Fruit fly (Drosophila melanogaster) whole organism, embryonic: ENCODE data around the gene CG10651.

Source experiments
- Aef1 ChIP-seq: fragments of 200-800 bp; sonication (Bioruptor generic); IDR thresholded peaks from 3 replicates; pipeline ENCODE4 v1.3.6; 2022; ENCODE audit warnings: missing biosample characterization, missing genetic modification characterization
- Atf6 ChIP-seq: fragments of 200-800 bp; sonication (Bioruptor generic); IDR thresholded peaks from 2 replicates; pipeline ENCODE4 v1.3.6; 2022; ENCODE audit warnings: missing biosample characterization, missing genetic modification characterization
- CG10267 ChIP-seq: fragments of 200-800 bp; sonication (Bioruptor generic); optimal IDR thresholded peaks from 2 replicates; lab custom pipeline; 2018; ENCODE audit warnings: missing biosample characterization, mild to moderate bottlenecking, missing genetic modification characterization, moderate library complexity
- CG10431 ChIP-seq: fragments of 200-800 bp; sonication (Bioruptor generic); optimal IDR thresholded peaks from 3 replicates; lab custom pipeline; 2018; ENCODE audit warnings: missing biosample characterization, mild to moderate bottlenecking, missing genetic modification characterization
- CG10543 ChIP-seq: fragments of 200-800 bp; sonication (Bioruptor generic); optimal IDR thresholded peaks from 3 replicates; lab custom pipeline; 2017; ENCODE audit warnings: missing biosample characterization, mild to moderate bottlenecking, missing genetic modification characterization, moderate library complexity
- CG10959 ChIP-seq: fragments of 200-800 bp; sonication (Bioruptor generic); IDR thresholded peaks from 2 replicates; pipeline ENCODE4 v1.3.6; 2022; ENCODE audit warnings: missing biosample characterization, missing genetic modification characterization
- CG11093 ChIP-seq: fragments of 200-800 bp; sonication (Bioruptor generic); IDR thresholded peaks from 3 replicates; pipeline ENCODE4 v1.3.6; 2022; ENCODE audit warnings: missing biosample characterization, missing genetic modification characterization
- CG12155 ChIP-seq: fragments of 200-800 bp; sonication (Bioruptor generic); optimal IDR thresholded peaks from 3 replicates; lab custom pipeline; 2016; ENCODE audit warnings: missing biosample characterization, missing genetic modification characterization
- CG12219 ChIP-seq: fragments of 200-800 bp; sonication (Bioruptor generic); optimal IDR thresholded peaks from 3 replicates; lab custom pipeline; 2018; ENCODE audit warnings: missing biosample characterization, mild to moderate bottlenecking, missing genetic modification characterization
- CG13894 ChIP-seq: fragments of 200-800 bp; sonication (Bioruptor generic); optimal IDR thresholded peaks from 3 replicates; lab custom pipeline; 2018; ENCODE audit warnings: missing biosample characterization, mild to moderate bottlenecking, missing genetic modification characterization, moderate library complexity
- CG16779 ChIP-seq: fragments of 200-800 bp; sonication (Bioruptor generic); IDR thresholded peaks from 2 replicates; pipeline ENCODE4 v1.3.6; 2022; ENCODE audit warnings: missing biosample characterization, missing genetic modification characterization
- CG16813 ChIP-seq: fragments of 200-800 bp; sonication (Bioruptor generic); IDR thresholded peaks from 3 replicates; pipeline ENCODE4 v1.3.6; 2022; ENCODE audit warnings: missing biosample characterization, missing genetic modification characterization; ENCODE audit not compliant: partially characterized antibody
- CG17359 ChIP-seq: fragments of 200-800 bp; sonication (Bioruptor generic); optimal IDR thresholded peaks from 3 replicates; lab custom pipeline; 2018; ENCODE audit warnings: missing biosample characterization, mild to moderate bottlenecking, missing genetic modification characterization, moderate library complexity
- CG3065 ChIP-seq: fragments of 200-800 bp; sonication (Bioruptor generic); optimal IDR thresholded peaks from 2 replicates; lab custom pipeline; 2016; ENCODE audit warnings: missing biosample characterization, missing genetic modification characterization
- CG31441 ChIP-seq: fragments of 200-800 bp; sonication (Bioruptor generic); IDR thresholded peaks from 2 replicates; pipeline ENCODE4 v1.3.6; 2022; ENCODE audit warnings: missing biosample characterization, missing genetic modification characterization
- CG32772 ChIP-seq: fragments of 200-800 bp; sonication (Bioruptor generic); IDR thresholded peaks from 2 replicates; pipeline ENCODE4 v1.3.6; 2022; ENCODE audit warnings: missing biosample characterization, missing genetic modification characterization
- CG5245 ChIP-seq: fragments of 200-800 bp; sonication (Bioruptor generic); optimal IDR thresholded peaks from 3 replicates; lab custom pipeline; 2016; ENCODE audit warnings: missing biosample characterization, missing genetic modification characterization
- CG6175 ChIP-seq: fragments of 200-800 bp; sonication (Bioruptor generic); IDR thresholded peaks from 3 replicates; pipeline ENCODE4 v1.3.6; 2022; ENCODE audit warnings: missing biosample characterization, missing genetic modification characterization
- CG6854 ChIP-seq: fragments of 200-800 bp; sonication (Bioruptor generic); optimal IDR thresholded peaks from 3 replicates; lab custom pipeline; 2017; ENCODE audit warnings: missing biosample characterization, mild to moderate bottlenecking, missing genetic modification characterization
- CG7745 ChIP-seq: fragments of 200-800 bp; sonication (Bioruptor generic); optimal IDR thresholded peaks from 2 replicates; lab custom pipeline; 2018; ENCODE audit warnings: missing biosample characterization, mild to moderate bottlenecking, missing genetic modification characterization, moderate library complexity
- CG7963 ChIP-seq: fragments of 200-800 bp; sonication (Bioruptor generic); IDR thresholded peaks from 3 replicates; pipeline ENCODE4 v1.3.6; 2022; ENCODE audit warnings: missing biosample characterization, missing genetic modification characterization; ENCODE audit not compliant: partially characterized antibody
- CG8089 ChIP-seq: fragments of 200-800 bp; sonication (Bioruptor generic); optimal IDR thresholded peaks from 3 replicates; lab custom pipeline; 2016; ENCODE audit warnings: missing biosample characterization, missing genetic modification characterization
- CG9817 ChIP-seq: fragments of 200-800 bp; sonication (Bioruptor generic); optimal IDR thresholded peaks from 2 replicates; lab custom pipeline; 2018; ENCODE audit warnings: missing biosample characterization, mild to moderate bottlenecking, missing genetic modification characterization, moderate library complexity
- Dad ChIP-seq: fragments of 200-800 bp; sonication (Bioruptor generic); optimal IDR thresholded peaks from 3 replicates; lab custom pipeline; 2016; ENCODE audit warnings: missing biosample characterization, missing genetic modification characterization
- Ets65A ChIP-seq: fragments of 200-800 bp; sonication (Bioruptor generic); peaks from one replicate; lab custom pipeline; 2016; ENCODE audit warnings: missing biosample characterization, missing genetic modification characterization
- H2.0 ChIP-seq: fragments of 200-800 bp; sonication (Bioruptor generic); IDR thresholded peaks from 2 replicates; pipeline ENCODE4 v1.3.6; 2022; ENCODE audit warnings: missing biosample characterization, missing genetic modification characterization
- HHEX ChIP-seq: fragments of 200-800 bp; sonication (Bioruptor generic); optimal IDR thresholded peaks from 3 replicates; lab custom pipeline; 2017; ENCODE audit warnings: missing biosample characterization, mild to moderate bottlenecking, missing genetic modification characterization, missing genetic modification reagents
- Kr ChIP-seq: fragments of 200-800 bp; sonication (Bioruptor generic); optimal IDR thresholded peaks from 2 replicates; lab custom pipeline; 2017; ENCODE audit warnings: missing biosample characterization, mild to moderate bottlenecking, missing genetic modification characterization
- Neu2 ChIP-seq: fragments of 200-800 bp; sonication (Bioruptor generic); optimal IDR thresholded peaks from 3 replicates; lab custom pipeline; 2016; ENCODE audit warnings: missing biosample characterization, missing genetic modification characterization, borderline replicate concordance
- Ptx1 ChIP-seq: fragments of 200-800 bp; sonication (Bioruptor generic); IDR thresholded peaks from 2 replicates; pipeline ENCODE4 v1.3.6; 2022; ENCODE audit warnings: missing biosample characterization, missing genetic modification characterization
- Sox102F ChIP-seq: fragments of 200-800 bp; sonication (Bioruptor generic); optimal IDR thresholded peaks from 2 replicates; lab custom pipeline; 2018; ENCODE audit warnings: missing biosample characterization, mild to moderate bottlenecking, missing genetic modification characterization, moderate library complexity
- Ssrp ChIP-seq: fragments of 200-800 bp; sonication (Bioruptor generic); optimal IDR thresholded peaks from 2 replicates; lab custom pipeline; 2018; ENCODE audit warnings: missing biosample characterization, mild to moderate bottlenecking, missing genetic modification characterization, moderate library complexity
- ab ChIP-seq: fragments of 200-800 bp; sonication (Bioruptor generic); optimal IDR thresholded peaks from 2 replicates; lab custom pipeline; 2016; ENCODE audit warnings: missing biosample characterization, missing genetic modification characterization
- cato ChIP-seq: fragments of 200-800 bp; sonication (Bioruptor generic); optimal IDR thresholded peaks from 2 replicates; lab custom pipeline; 2016; ENCODE audit warnings: missing biosample characterization, missing genetic modification characterization, borderline replicate concordance
- chinmo ChIP-seq: fragments of 200-800 bp; sonication (Bioruptor generic); IDR thresholded peaks from 4 replicates; pipeline ENCODE4 v1.3.6; 2022; ENCODE audit warnings: missing biosample characterization, missing genetic modification characterization; ENCODE audit not compliant: partially characterized antibody
- danr ChIP-seq: fragments of 200-800 bp; sonication (Bioruptor generic); IDR thresholded peaks from 2 replicates; pipeline ENCODE4 v1.3.6; 2022; ENCODE audit warnings: missing biosample characterization, missing genetic modification characterization
- disco-r ChIP-seq: fragments of 200-800 bp; sonication (Bioruptor generic); optimal IDR thresholded peaks from 2 replicates; lab custom pipeline; 2016; ENCODE audit warnings: missing biosample characterization, missing genetic modification characterization
- fru ChIP-seq: fragments of >200 bp; optimal IDR thresholded peaks from 2 replicates; lab custom pipeline; 2017
- gcm ChIP-seq: fragments of 200-800 bp; sonication (Bioruptor generic); optimal IDR thresholded peaks from 2 replicates; lab custom pipeline; 2019; ENCODE audit warnings: missing biosample characterization, mild to moderate bottlenecking, missing genetic modification characterization, moderate library complexity
- gro ChIP-seq: fragments of 200-800 bp; sonication (Bioruptor generic); optimal IDR thresholded peaks from 2 replicates; lab custom pipeline; 2016; ENCODE audit warnings: missing biosample characterization, missing genetic modification characterization
- her ChIP-seq: fragments of 200-800 bp; sonication (Bioruptor generic); optimal IDR thresholded peaks from 2 replicates; lab custom pipeline; 2016; ENCODE audit warnings: missing biosample characterization, missing genetic modification characterization
- jing ChIP-seq: fragments of 200-800 bp; sonication (Bioruptor generic); optimal IDR thresholded peaks from 2 replicates; lab custom pipeline; 2018; ENCODE audit warnings: missing biosample characterization, mild to moderate bottlenecking, missing genetic modification characterization
- klu ChIP-seq: fragments of 200-800 bp; sonication (Bioruptor generic); IDR thresholded peaks from 2 replicates; pipeline ENCODE4 v1.3.6; 2022; ENCODE audit warnings: missing biosample characterization, missing genetic modification characterization
- org-1 ChIP-seq: fragments of 200-800 bp; sonication (Bioruptor generic); optimal IDR thresholded peaks from 2 replicates; lab custom pipeline; 2017; ENCODE audit warnings: missing biosample characterization, missing genetic modification characterization
- sima ChIP-seq: fragments of 200-800 bp; sonication (Bioruptor generic); optimal IDR thresholded peaks from 2 replicates; lab custom pipeline; 2016; ENCODE audit warnings: missing biosample characterization, missing genetic modification characterization
- slbo ChIP-seq: fragments of 200-800 bp; sonication (Bioruptor generic); IDR thresholded peaks from 2 replicates; pipeline ENCODE4 v1.3.6; 2022; ENCODE audit warnings: missing biosample characterization, missing genetic modification characterization
- stc ChIP-seq: fragments of 200-800 bp; sonication (Bioruptor generic); IDR thresholded peaks from 2 replicates; pipeline ENCODE4 v1.3.6; 2022; ENCODE audit warnings: missing biosample characterization, missing genetic modification characterization
- tup ChIP-seq: fragments of 200-800 bp; sonication (Bioruptor generic); optimal IDR thresholded peaks from 2 replicates; lab custom pipeline; 2016; ENCODE audit warnings: missing biosample characterization, mild to moderate bottlenecking, missing genetic modification characterization, moderate library complexity
- twi ChIP-seq: fragments of 200-800 bp; optimal IDR thresholded peaks from 2 replicates; lab custom pipeline; 2019; ENCODE audit warnings: missing biosample characterization, mild to moderate bottlenecking, missing genetic modification characterization, moderate library complexity
- usp ChIP-seq: fragments of >200 bp; optimal IDR thresholded peaks from 2 replicates; lab custom pipeline; 2017; ENCODE audit warnings: missing biosample characterization, missing genetic modification characterization
- zen ChIP-seq: fragments of 200-800 bp; sonication (Bioruptor generic); optimal IDR thresholded peaks from 3 replicates; lab custom pipeline; 2018; ENCODE audit warnings: missing biosample characterization, mild to moderate bottlenecking, missing genetic modification characterization, moderate library complexity

Gene CG10651

DNA sequence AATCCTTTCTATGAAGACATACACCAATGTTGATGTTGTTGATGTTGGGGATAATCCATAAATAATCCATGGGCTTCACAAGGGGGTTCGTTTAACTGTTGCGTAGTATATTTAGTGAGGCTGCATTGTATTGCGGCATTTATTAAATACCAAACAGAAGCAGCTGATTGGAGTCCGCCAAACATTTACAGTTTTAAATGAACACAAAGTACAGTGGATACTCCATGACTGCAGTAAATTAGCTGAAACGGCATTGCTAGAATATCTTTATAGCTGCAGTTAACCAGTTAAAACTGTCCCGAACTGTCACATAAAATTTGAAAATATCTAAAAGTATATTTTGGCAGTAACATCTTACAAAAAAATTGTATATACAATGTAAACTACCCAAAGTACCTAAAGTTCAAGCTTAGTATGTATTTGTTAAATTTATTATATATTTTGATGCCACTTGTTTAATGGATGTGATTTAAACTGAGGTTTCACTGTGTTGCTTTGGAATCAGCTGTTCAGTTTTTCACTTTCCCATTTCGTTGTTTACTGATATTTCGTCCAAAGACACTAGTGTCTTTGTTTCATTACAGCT, 43.5 kb downstream of the CG10651 start, which contains the start of the genes CG10747 and Pyroxd1 (continued):
- peak; percentile 95 for TF ChIP-seq CG13894 (tag; lab: Kevin White, UChicago)
- TF ChIP-seq Atf6 (GFP tag; lab: Robert Waterston, UW) = peak; percentile 97
- TF ChIP-seq slbo (GFP tag; lab: Robert Waterston, UW) = peak; percentile 98
- peak; percentile 92 for TF ChIP-seq org-1
- TF ChIP-seq CG10431 (GFP tag; lab: Kevin White, UChicago) = peak; percentile 89
- TF ChIP-seq chinmo (GFP tag; lab: Robert Waterston, UW) = 0 out of 4 replicates have a peak, but pooled peaks have one; percentile 63
- TF ChIP-seq fru = no peak
- TF ChIP-seq Neu2 (GFP tag; lab: Kevin White, UChicago) = peak; percentile 66
- peak; percentile 91 for TF ChIP-seq H2.0
- peak; percentile 96 for TF ChIP-seq CG12155 (GFP tag; lab: Kevin White, UChicago)
- peak; percentile 96 for TF ChIP-seq CG12219 (GFP tag; lab: Kevin White, UChicago)
- TF ChIP-seq Ptx1 (GFP tag; lab: Robert Waterston, UW) = peak; percentile 98
- peak; percentile 95 for TF ChIP-seq CG11093
- TF ChIP-seq CG17359 (tag; lab: Kevin White, UChicago) = peak; percentile 96
- no peak for TF ChIP-seq usp
- peak; percentile 92 for TF ChIP-seq jing
- peak; percentile 95 for TF ChIP-seq stc (GFP tag; lab: Robert Waterston, UW)
- peak; percentile 95 for TF ChIP-seq gro (GFP tag; lab: Kevin White, UChicago)
- peak; percentile 98 for TF ChIP-seq CG10543 (GFP tag; lab: Kevin White, UChicago)
- TF ChIP-seq CG32772 (GFP tag; lab: Robert Waterston, UW) = peak; percentile 93
- peak; percentile 64 for TF ChIP-seq sima (GFP tag; lab: Kevin White, UChicago)
- TF ChIP-seq her = peak; percentile 89
- TF ChIP-seq CG5245 (GFP tag; lab: Kevin White, UChicago) = peak; percentile 94
- peak; percentile 91 for TF ChIP-seq zen
- TF ChIP-seq cato = peak; percentile 96
- TF ChIP-seq danr (GFP tag; lab: Robert Waterston, UW) = peak; percentile 93
- TF ChIP-seq Sox102F = peak; percentile 97
- TF ChIP-seq CG7745 (tag; lab: Kevin White, UChicago) = no peak
- peak; percentile 92 for TF ChIP-seq ab (GFP tag; lab: Kevin White, UChicago)
- peak; percentile 89 for TF ChIP-seq tup (GFP tag; lab: Kevin White, UChicago)
- TF ChIP-seq Kr (GFP tag; lab: Kevin White, UChicago) = no peak
- TF ChIP-seq disco-r (GFP tag; lab: Kevin White, UChicago) = peak; percentile 91
- TF ChIP-seq Ets65A = peak; percentile 99
- TF ChIP-seq CG10267 (tag; lab: Kevin White, UChicago) = peak; percentile 89
- peak; percentile 87 for TF ChIP-seq CG3065 (GFP tag; lab: Kevin White, UChicago)
- peak; percentile 94 for TF ChIP-seq CG31441 (GFP tag; lab: Robert Waterston, UW)
- TF ChIP-seq CG16813 = no peak
- no peak for TF ChIP-seq CG7963 (GFP tag; lab: Robert Waterston, UW)
- TF ChIP-seq gcm (GFP tag; lab: Kevin White, UChicago) = peak; percentile 96
- peak; percentile 67; the same call in 1 of the 2 replicates for TF ChIP-seq CG16779 (GFP tag; lab: Robert Waterston, UW)
- peak; percentile 95 for TF ChIP-seq klu (GFP tag; lab: Robert Waterston, UW)
- peak; percentile 94 for TF ChIP-seq HHEX (GFP tag; lab: Kevin White, UChicago)
- peak; percentile 91 for TF ChIP-seq Dad
- TF ChIP-seq CG6854 = peak; percentile 93
- peak; percentile 95 for TF ChIP-seq Aef1 (GFP tag; lab: Robert Waterston, UW)
- peak; percentile 94 for TF ChIP-seq twi
- peak; percentile 79 for TF ChIP-seq CG10959 (GFP tag; lab: Robert Waterston, UW)
- peak; percentile 98 for TF ChIP-seq CG9817 (tag; lab: Kevin White, UChicago)
- TF ChIP-seq CG8089 = peak; percentile 87
- TF ChIP-seq Ssrp = peak; percentile 97
- peak; percentile 88 for TF ChIP-seq CG6175 (GFP tag; lab: Robert Waterston, UW)
